Worm (Caenorhabditis elegans) whole organism, L4 larva: ENCODE data around the gene R07G3.7.

ENCODE experiments used
- fos-1 ChIP-seq: fragments of 150-350 bp; optimal IDR thresholded peaks from 2 replicates; lab custom pipeline; 2014; ENCODE audit warnings: missing biosample characterization, missing genetic modification characterization
- lin-39 ChIP-seq: fragments of 150-350 bp; optimal IDR thresholded peaks from 2 replicates; lab custom pipeline; 2014; ENCODE audit warnings: missing biosample characterization, missing genetic modification reagents, missing genetic modification characterization
- nhr-11 ChIP-seq: fragments of 150-350 bp; optimal IDR thresholded peaks from 2 replicates; lab custom pipeline; 2014; ENCODE audit warnings: missing biosample characterization, missing genetic modification characterization

DNA sequence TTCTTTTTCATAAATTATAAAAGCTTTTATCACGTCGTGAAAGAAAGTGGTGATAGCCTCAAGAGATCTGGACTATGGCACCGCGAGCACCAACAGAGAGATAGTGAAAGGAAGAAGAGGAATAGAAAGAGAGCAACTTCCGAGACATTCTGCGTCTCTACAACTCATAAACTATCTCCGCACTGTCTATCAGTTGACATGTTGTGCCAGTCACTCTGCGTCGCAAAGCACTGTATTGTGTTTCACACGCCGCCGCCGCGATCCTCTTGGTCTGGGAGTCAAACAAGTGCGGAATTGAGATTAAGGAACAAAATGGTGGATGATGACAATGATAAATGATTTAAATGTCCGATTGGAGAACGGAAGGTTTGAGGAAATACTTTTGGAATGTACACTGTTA, 9.9 kb upstream of the R07G3.7 start:
- TF ChIP-seq lin-39 (no peak), nhr-11 (tag; lab: Kevin White, UChicago) (no peak), fos-1 (tag; lab: Kevin White, UChicago) (no peak)
